Fruit fly (Drosophila melanogaster) whole organism, prepupa: Measurements from ENCODE around the gene CG6059.

Experiments
- CG15336 ChIP-seq: fragments of 200-800 bp; sonication (Bioruptor generic); IDR thresholded peaks from 2 replicates; pipeline ENCODE4 v1.3.6; 2022; ENCODE audit warnings: missing biosample characterization, missing genetic modification characterization
- CG31627 ChIP-seq: fragments of 200-800 bp; sonication (Bioruptor generic); optimal IDR thresholded peaks from 3 replicates; lab custom pipeline; 2016; ENCODE audit warnings: missing biosample characterization, missing genetic modification characterization
- CG4318 ChIP-seq: fragments of 200-800 bp; sonication (Bioruptor generic); optimal IDR thresholded peaks from 3 replicates; lab custom pipeline; 2017; ENCODE audit warnings: missing biosample characterization, mild to moderate bottlenecking, missing genetic modification characterization
- CG6792 ChIP-seq: fragments of 200-800 bp; sonication (Bioruptor generic); optimal IDR thresholded peaks from 3 replicates; lab custom pipeline; 2016; ENCODE audit warnings: missing biosample characterization, missing genetic modification characterization
- CG8632 ChIP-seq: fragments of 200-800 bp; sonication (Bioruptor generic); optimal IDR thresholded peaks from 3 replicates; lab custom pipeline; 2016; ENCODE audit warnings: missing biosample characterization, missing genetic modification characterization
- Eip93F ChIP-seq: fragments of 200-800 bp; sonication (Bioruptor generic); optimal IDR thresholded peaks from 2 replicates; lab custom pipeline; 2016; ENCODE audit warnings: missing biosample characterization, mild to moderate bottlenecking, missing genetic modification characterization
- Hr4 ChIP-seq: fragments of 200-800 bp; sonication (Bioruptor generic); optimal IDR thresholded peaks from 3 replicates; lab custom pipeline; 2016; ENCODE audit warnings: missing biosample characterization, missing genetic modification characterization
- Lpt ChIP-seq: fragments of 200-800 bp; sonication (Bioruptor generic); optimal IDR thresholded peaks from 3 replicates; lab custom pipeline; 2016; ENCODE audit warnings: missing biosample characterization, missing genetic modification characterization
- acj6 ChIP-seq: fragments of 200-800 bp; sonication (Bioruptor generic); optimal IDR thresholded peaks from 3 replicates; lab custom pipeline; 2016; ENCODE audit warnings: missing biosample characterization, missing genetic modification characterization
- fd85E ChIP-seq: fragments of 200-800 bp; sonication (Bioruptor generic); optimal IDR thresholded peaks from 3 replicates; lab custom pipeline; 2016; ENCODE audit warnings: missing biosample characterization, missing genetic modification characterization
- lz ChIP-seq: fragments of 200-800 bp; sonication (Bioruptor generic); optimal IDR thresholded peaks from 3 replicates; lab custom pipeline; 2016; ENCODE audit warnings: missing biosample characterization, missing genetic modification characterization

DNA sequence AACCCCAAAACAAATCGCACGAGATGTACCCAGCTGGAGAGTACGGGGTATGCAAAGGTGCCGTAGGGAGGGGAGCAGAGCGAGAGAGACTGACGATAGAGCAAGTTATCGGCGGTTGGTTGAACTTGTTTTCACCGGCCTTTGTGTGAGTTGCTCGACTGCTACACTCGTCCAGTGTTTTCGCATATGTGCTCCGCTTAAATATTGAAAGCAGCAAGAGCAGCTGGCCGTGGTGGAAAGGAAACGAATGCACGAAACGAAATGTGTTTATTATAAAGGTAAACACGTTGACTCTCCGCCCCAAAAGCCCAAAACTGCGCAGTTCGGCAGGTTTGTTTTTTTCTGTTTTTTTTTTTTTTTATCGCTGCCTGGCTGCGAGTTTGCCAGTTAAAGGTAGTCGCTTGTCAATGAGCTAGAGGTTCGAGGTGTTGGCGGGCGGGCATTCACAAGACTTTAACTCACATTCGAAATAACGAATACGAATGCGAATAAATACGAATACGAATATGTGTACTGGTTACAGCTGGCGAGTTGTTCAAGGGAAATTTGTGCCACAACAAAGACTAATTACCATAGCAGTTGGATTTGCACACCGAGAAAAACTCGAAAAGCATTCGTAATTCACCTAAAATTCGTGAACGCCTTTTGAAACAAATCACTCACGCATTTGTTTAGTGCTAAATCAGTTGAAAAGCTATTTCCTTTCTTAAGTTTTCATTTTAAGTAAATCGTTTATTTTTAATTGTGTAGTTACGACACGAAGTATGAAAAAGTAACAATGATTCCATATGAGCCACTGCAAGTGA is 5.3 kb upstream of the CG6059 start:
- peak; percentile 51 for TF ChIP-seq fd85E (GFP tag; lab: Kevin White, UChicago)
- peak; percentile 40 for TF ChIP-seq Lpt (GFP tag; lab: Kevin White, UChicago)
- TF ChIP-seq CG6792 (GFP tag; lab: Kevin White, UChicago): peak; percentile 70
- TF ChIP-seq CG15336 (GFP tag; lab: Robert Waterston, UW): peak; percentile 81
- TF ChIP-seq Eip93F (GFP tag; lab: Kevin White, UChicago): peak; percentile 9
- peak; percentile 84 for TF ChIP-seq Hr4 (GFP tag; lab: Kevin White, UChicago)
- peak; percentile 78 for TF ChIP-seq CG31627
- peak; percentile 72 for TF ChIP-seq lz (GFP tag; lab: Kevin White, UChicago)
- peak; percentile 49 for TF ChIP-seq CG4318
- TF ChIP-seq CG8632: peak; percentile 65
- TF ChIP-seq acj6 (GFP tag; lab: Kevin White, UChicago): peak; percentile 76
